Fruit fly (Drosophila melanogaster) whole organism, embryonic: Measurements from ENCODE around the gene sinu.

Experiments used
- ATbp ChIP-seq: fragments of 200-800 bp; sonication (Bioruptor generic); optimal IDR thresholded peaks from 2 replicates; lab custom pipeline; 2017; ENCODE audit warnings: missing biosample characterization, mild to moderate bottlenecking, missing genetic modification characterization, missing genetic modification reagents
- Adf1 ChIP-seq: fragments of 200-800 bp; sonication (Bioruptor generic); IDR thresholded peaks from 2 replicates; pipeline ENCODE4 v1.3.6; 2022; ENCODE audit warnings: missing biosample characterization, missing genetic modification characterization
- C15 ChIP-seq: fragments of 200-800 bp; sonication (Bioruptor generic); IDR thresholded peaks from 3 replicates; pipeline ENCODE4 v1.3.6; 2022; ENCODE audit warnings: missing biosample characterization, missing genetic modification characterization
- CG10366 ChIP-seq: fragments of 200-800 bp; sonication (Bioruptor generic); IDR thresholded peaks from 2 replicates; pipeline ENCODE4 v1.3.6; 2022; ENCODE audit warnings: missing biosample characterization, missing genetic modification characterization
- CG11398 ChIP-seq: fragments of 200-800 bp; sonication (Bioruptor generic); optimal IDR thresholded peaks from 2 replicates; lab custom pipeline; 2016; ENCODE audit warnings: missing biosample characterization, missing genetic modification characterization
- CG11456 ChIP-seq: fragments of 200-800 bp; sonication (Bioruptor generic); IDR thresholded peaks from 3 replicates; pipeline ENCODE4 v1.3.6; 2022; ENCODE audit warnings: missing biosample characterization, missing genetic modification characterization
- CG11560 ChIP-seq: fragments of 200-800 bp; sonication (Bioruptor generic); IDR thresholded peaks from 3 replicates; pipeline ENCODE4 v1.3.6; 2022; ENCODE audit warnings: missing biosample characterization, missing genetic modification characterization
- CG17612 ChIP-seq: fragments of 200-800 bp; sonication (Bioruptor generic); IDR thresholded peaks from 2 replicates; pipeline ENCODE4 v1.3.6; 2022; ENCODE audit warnings: missing biosample characterization, missing genetic modification characterization
- CG17829 ChIP-seq: fragments of 200-800 bp; optimal IDR thresholded peaks from 2 replicates; lab custom pipeline; 2019; ENCODE audit warnings: missing biosample characterization, mild to moderate bottlenecking, missing genetic modification characterization, moderate library complexity
- CG1832 ChIP-seq: fragments of 200-800 bp; sonication (Bioruptor generic); optimal IDR thresholded peaks from 2 replicates; lab custom pipeline; 2017; ENCODE audit warnings: missing biosample characterization, mild to moderate bottlenecking, missing genetic modification characterization, inconsistent platforms
- CG2199 ChIP-seq: fragments of 200-800 bp; sonication (Bioruptor generic); IDR thresholded peaks from 3 replicates; pipeline ENCODE4 v1.3.6; 2022; ENCODE audit warnings: missing biosample characterization, missing genetic modification characterization
- CG2875 ChIP-seq: fragments of 200-800 bp; sonication (Bioruptor generic); optimal IDR thresholded peaks from 2 replicates; lab custom pipeline; 2017; ENCODE audit warnings: missing biosample characterization, mild to moderate bottlenecking, missing genetic modification characterization, missing genetic modification reagents
- CG31365 ChIP-seq: fragments of 200-800 bp; sonication (Bioruptor generic); optimal IDR thresholded peaks from 2 replicates; lab custom pipeline; 2018; ENCODE audit warnings: missing biosample characterization, mild to moderate bottlenecking, missing genetic modification characterization
- CG3838 ChIP-seq: fragments of 200-800 bp; sonication (Bioruptor generic); optimal IDR thresholded peaks from 3 replicates; lab custom pipeline; 2016; ENCODE audit warnings: missing biosample characterization, missing genetic modification characterization
- CG42726 ChIP-seq: fragments of 200-800 bp; sonication (Bioruptor generic); IDR thresholded peaks from 2 replicates; pipeline ENCODE4 v1.3.6; 2022; ENCODE audit warnings: missing biosample characterization, missing genetic modification characterization; ENCODE audit not compliant: partially characterized antibody
- CG4707 ChIP-seq: fragments of 200-800 bp; sonication (Bioruptor generic); optimal IDR thresholded peaks from 2 replicates; lab custom pipeline; 2018; ENCODE audit warnings: missing biosample characterization, mild to moderate bottlenecking, missing genetic modification characterization, moderate library complexity
- CG6254 ChIP-seq: fragments of 200-800 bp; sonication (Bioruptor generic); optimal IDR thresholded peaks from 3 replicates; lab custom pipeline; 2017; ENCODE audit warnings: mild to moderate bottlenecking, missing biosample characterization, missing genetic modification reagents, missing genetic modification characterization
- CG8388 ChIP-seq: fragments of 200-800 bp; sonication (Bioruptor generic); optimal IDR thresholded peaks from 2 replicates; lab custom pipeline; 2019; ENCODE audit warnings: missing biosample characterization, mild to moderate bottlenecking, missing genetic modification characterization, moderate library complexity
- CG8944 ChIP-seq: fragments of 200-800 bp; sonication (Bioruptor generic); optimal IDR thresholded peaks from 3 replicates; lab custom pipeline; 2016; ENCODE audit warnings: missing biosample characterization, missing genetic modification characterization
- CG9437 ChIP-seq: fragments of 200-800 bp; sonication (Bioruptor generic); optimal IDR thresholded peaks from 2 replicates; lab custom pipeline; 2018; ENCODE audit warnings: missing biosample characterization, mild to moderate bottlenecking, missing genetic modification characterization
- CG9932 ChIP-seq: fragments of 200-800 bp; sonication (Bioruptor generic); IDR thresholded peaks from 2 replicates; pipeline ENCODE4 v1.3.6; 2022; ENCODE audit warnings: missing biosample characterization, missing genetic modification characterization
- Dp ChIP-seq: fragments of 200-800 bp; sonication (Bioruptor generic); optimal IDR thresholded peaks from 2 replicates; lab custom pipeline; 2018; ENCODE audit warnings: missing biosample characterization, mild to moderate bottlenecking, missing genetic modification characterization, moderate library complexity
- Ets65A ChIP-seq: fragments of 200-800 bp; sonication (Bioruptor generic); peaks from one replicate; lab custom pipeline; 2016; ENCODE audit warnings: missing biosample characterization, missing genetic modification characterization
- Fer1 ChIP-seq: fragments of 200-800 bp; sonication (Bioruptor generic); optimal IDR thresholded peaks from 2 replicates; lab custom pipeline; 2017; ENCODE audit warnings: missing biosample characterization, mild to moderate bottlenecking, missing genetic modification characterization
- Fer3 ChIP-seq: fragments of 200-800 bp; sonication (Bioruptor generic); optimal IDR thresholded peaks from 2 replicates; lab custom pipeline; 2018; ENCODE audit warnings: missing biosample characterization, mild to moderate bottlenecking, missing genetic modification characterization, moderate library complexity
- GATAe ChIP-seq: fragments of 200-800 bp; sonication (Bioruptor generic); conservative IDR thresholded peaks from 2 replicates; pipeline ENCODE4 v1.3.6; 2022; ENCODE audit warnings: missing biosample characterization, missing genetic modification characterization
- Gug ChIP-seq: fragments of 200-800 bp; sonication (Bioruptor generic); IDR thresholded peaks from 4 replicates; pipeline ENCODE4 v1.3.6; 2022; ENCODE audit warnings: missing biosample characterization, missing genetic modification characterization
- HLH4C ChIP-seq: fragments of 200-800 bp; sonication (Bioruptor generic); IDR thresholded peaks from 3 replicates; pipeline ENCODE4 v1.3.6; 2022; ENCODE audit warnings: missing biosample characterization, missing genetic modification characterization; ENCODE audit not compliant: partially characterized antibody
- Xbp1 ChIP-seq: fragments of 200-800 bp; sonication (Bioruptor generic); optimal IDR thresholded peaks from 3 replicates; lab custom pipeline; 2016; ENCODE audit warnings: missing biosample characterization, mild to moderate bottlenecking, missing genetic modification characterization
- al ChIP-seq: fragments of 200-800 bp; sonication (Bioruptor generic); IDR thresholded peaks from 2 replicates; pipeline ENCODE4 v1.3.6; 2022; ENCODE audit warnings: missing biosample characterization, missing genetic modification characterization
- ato ChIP-seq: fragments of 200-800 bp; sonication (Bioruptor generic); IDR thresholded peaks from 2 replicates; pipeline ENCODE4 v1.3.6; 2022; ENCODE audit warnings: missing biosample characterization, missing genetic modification characterization; ENCODE audit not compliant: partially characterized antibody
- bowl ChIP-seq: fragments of 200-800 bp; sonication (Bioruptor generic); IDR thresholded peaks from 2 replicates; pipeline ENCODE4 v1.3.6; 2022; ENCODE audit warnings: missing biosample characterization, missing genetic modification characterization
- br ChIP-seq: fragments of >200 bp; optimal IDR thresholded peaks from 2 replicates; lab custom pipeline; 2017
- chif ChIP-seq, 2 experiments: fragments of 200-800 bp; sonication (Bioruptor generic); optimal IDR thresholded peaks; 3 replicates each; lab custom pipeline; 2016; ENCODE audit warnings: missing biosample characterization in 2 of 2, missing genetic modification characterization in 2 of 2
- chn ChIP-seq: fragments of 200-800 bp; sonication (Bioruptor generic); optimal IDR thresholded peaks from 2 replicates; lab custom pipeline; 2016; ENCODE audit warnings: missing biosample characterization, missing genetic modification characterization
- ci ChIP-seq: fragments of 200-800 bp; sonication (Bioruptor generic); IDR thresholded peaks from 3 replicates; pipeline ENCODE4 v1.3.6; 2022; ENCODE audit warnings: missing biosample characterization, missing genetic modification characterization
- disco-r ChIP-seq: fragments of 200-800 bp; sonication (Bioruptor generic); optimal IDR thresholded peaks from 2 replicates; lab custom pipeline; 2016; ENCODE audit warnings: missing biosample characterization, missing genetic modification characterization
- dpn ChIP-seq, 2 experiments: fragments of 200-800 bp; sonication (Bioruptor generic); optimal IDR thresholded peaks; 3 replicates each; lab custom pipeline; 2016; ENCODE audit warnings: missing biosample characterization in 2 of 2, missing genetic modification characterization in 2 of 2
- eve ChIP-seq, 2 experiments: fragments of >200 bp; optimal IDR thresholded peaks; 2 replicates each; lab custom pipeline; 2017; ENCODE audit warnings: missing biosample characterization in 2 of 2, missing genetic modification characterization in 2 of 2
- fru ChIP-seq: fragments of >200 bp; optimal IDR thresholded peaks from 2 replicates; lab custom pipeline; 2017
- gcm2 ChIP-seq: fragments of 200-800 bp; sonication (Bioruptor generic); optimal IDR thresholded peaks from 2 replicates; lab custom pipeline; 2016; ENCODE audit warnings: missing biosample characterization, missing genetic modification characterization
- hb ChIP-seq: fragments of 200-800 bp; sonication (Bioruptor generic); IDR thresholded peaks from 3 replicates; pipeline ENCODE4 v1.3.6; 2022; ENCODE audit warnings: missing biosample characterization, missing genetic modification characterization; ENCODE audit not compliant: partially characterized antibody
- lab ChIP-seq: fragments of 200-800 bp; sonication (Bioruptor generic); optimal IDR thresholded peaks from 3 replicates; lab custom pipeline; 2017; ENCODE audit warnings: missing biosample characterization, missing genetic modification characterization, mild to moderate bottlenecking, moderate library complexity, missing genetic modification reagents
- oc ChIP-seq: fragments of 200-800 bp; sonication (Bioruptor generic); optimal IDR thresholded peaks from 2 replicates; lab custom pipeline; 2018; ENCODE audit warnings: missing biosample characterization, mild to moderate bottlenecking, missing genetic modification characterization, moderate library complexity
- p53 ChIP-seq: fragments of 200-800 bp; sonication (Bioruptor generic); optimal IDR thresholded peaks from 2 replicates; lab custom pipeline; 2016; ENCODE audit warnings: missing biosample characterization, missing genetic modification characterization
- pan ChIP-seq, 4 experiments: fragments of >200 bp in 3 of 4; fragments of 200-800 bp in 1 of 4; sonication (Bioruptor generic) in 1 of 4; optimal IDR thresholded peaks in 3 of 4; IDR thresholded peaks in 1 of 4; 2 replicates each; pipeline versions ENCODE4 v1.3.6 to Lab custom; 2017 to 2022; ENCODE audit warnings: missing biosample characterization in 2 of 4, missing genetic modification characterization in 2 of 4, mixed read lengths in 1 of 4
- sd ChIP-seq: fragments of 200-800 bp; sonication (Bioruptor generic); optimal IDR thresholded peaks from 3 replicates; lab custom pipeline; 2018; ENCODE audit warnings: missing biosample characterization, mild to moderate bottlenecking, missing genetic modification characterization, moderate library complexity
- sens ChIP-seq: fragments of 200-800 bp; sonication (Bioruptor generic); peaks from one replicate; lab custom pipeline; 2016; ENCODE audit warnings: missing biosample characterization, missing genetic modification characterization
- tll ChIP-seq, 2 experiments: fragments of 200-800 bp in 1 of 2; fragments of >200 bp in 1 of 2; sonication (Bioruptor generic) in 1 of 2; optimal IDR thresholded peaks; 2 replicates each; lab custom pipeline; 2017 to 2019; ENCODE audit warnings: missing biosample characterization in 2 of 2, missing genetic modification characterization in 2 of 2, mild to moderate bottlenecking in 1 of 2, moderate library complexity in 1 of 2
- vvl ChIP-seq: fragments of 200-800 bp; sonication (Bioruptor generic); IDR thresholded peaks from 2 replicates; pipeline ENCODE4 v1.3.6; 2022; ENCODE audit warnings: missing biosample characterization, missing genetic modification characterization
- zfh2 ChIP-seq: fragments of 200-800 bp; sonication (Bioruptor generic); optimal IDR thresholded peaks from 2 replicates; lab custom pipeline; 2016; ENCODE audit warnings: missing biosample characterization, missing genetic modification characterization

Gene sinu

DNA sequence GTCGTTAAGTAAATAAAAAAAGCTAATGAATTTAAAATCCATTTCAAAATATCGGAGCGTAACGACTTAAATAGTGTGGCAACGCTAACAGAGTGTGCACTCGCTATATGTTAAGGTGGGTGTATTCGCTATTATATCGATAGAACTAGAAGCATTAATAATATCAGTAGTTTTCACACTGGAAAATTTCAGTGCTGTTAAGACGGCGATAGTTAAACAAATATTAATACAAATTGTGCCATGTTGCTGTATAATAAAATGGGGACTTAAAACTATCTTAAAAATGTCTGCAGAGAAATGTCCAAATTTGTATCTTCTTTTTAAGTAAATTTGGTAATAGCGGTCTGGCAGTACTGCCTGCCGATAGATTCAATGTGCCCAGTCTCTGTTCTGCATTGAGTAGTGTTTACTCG lies 21.9 kb upstream of the sinu start (continued):
- no peak for TF ChIP-seq CG31365 (tag; lab: Kevin White, UChicago)
- TF ChIP-seq br (lab: Kevin White, UChicago), result no peak
- TF ChIP-seq CG9437 (GFP tag; lab: Kevin White, UChicago), result peak; percentile 62
- TF ChIP-seq C15, result peak; percentile 74; the same call in 2 of the 3 replicates
- TF ChIP-seq CG11456, result peak; percentile 94
- TF ChIP-seq dpn (GFP tag; optimal IDR thresholded peaks at IDR 0.05; lab: Kevin White, UChicago), result peak; percentile 89 to 90
- peak; percentile 66 for TF ChIP-seq CG42726 (GFP tag; lab: Robert Waterston, UW)
- peak; percentile 73 for TF ChIP-seq disco-r (GFP tag; lab: Kevin White, UChicago)
- peak; percentile 42; the same call in 1 of the 2 replicates for TF ChIP-seq Adf1
- peak; percentile 93 for TF ChIP-seq zfh2 (GFP tag; lab: Kevin White, UChicago)
- no peak for TF ChIP-seq Fer1 (GFP tag; lab: Kevin White, UChicago)
- TF ChIP-seq hb (GFP tag; lab: Robert Waterston, UW), result peak; percentile 80
- peak; percentile 51 for TF ChIP-seq CG11398 (GFP tag; lab: Kevin White, UChicago)
- TF ChIP-seq Dp (GFP tag; lab: Kevin White, UChicago), result peak; percentile 82
- peak; percentile 89 for TF ChIP-seq Xbp1
- peak; percentile 36 to 74 for TF ChIP-seq tll (GFP tag; optimal IDR thresholded peaks at IDR 0.05; lab: Kevin White, UChicago)
- TF ChIP-seq CG17612 (GFP tag; lab: Robert Waterston, UW), result peak; percentile 80
- peak; percentile 55; the same call in 1 of the 2 replicates for TF ChIP-seq GATAe (GFP tag; lab: Robert Waterston, UW)
- peak; percentile 92 for TF ChIP-seq vvl
- peak; percentile 100 for TF ChIP-seq Ets65A (GFP tag; lab: Kevin White, UChicago)
- TF ChIP-seq CG3838 (GFP tag; lab: Kevin White, UChicago), result peak; percentile 57
- peak; percentile 90 for TF ChIP-seq CG10366 (GFP tag; lab: Robert Waterston, UW)
- no peak for TF ChIP-seq oc
- peak; percentile 60; the same call in 1 of the 2 replicates for TF ChIP-seq ato
- TF ChIP-seq al (GFP tag; lab: Robert Waterston, UW), result peak; percentile 92
- TF ChIP-seq gcm2 (GFP tag; lab: Kevin White, UChicago), result peak; percentile 71
- peak; percentile 80 to 87 for TF ChIP-seq chif (GFP tag; optimal IDR thresholded peaks at IDR 0.05; lab: Kevin White, UChicago)
- TF ChIP-seq fru (lab: Kevin White, UChicago), result no peak
- peak; percentile 74 for TF ChIP-seq HLH4C (GFP tag; lab: Robert Waterston, UW)
- no peak for TF ChIP-seq pan (optimal IDR thresholded peaks at IDR 0.05; lab: Kevin White, UChicago)
- TF ChIP-seq pan (GFP tag; optimal IDR thresholded peaks at IDR 0.05 in 1 of 2, IDR thresholded peaks at IDR 0.05 in 1 of 2), result peak in 1 of 2 experiments; percentile 91
- TF ChIP-seq CG6254 (GFP tag; lab: Kevin White, UChicago), result peak; percentile 18
- TF ChIP-seq CG2875 (GFP tag; lab: Kevin White, UChicago), result peak; percentile 27
- TF ChIP-seq lab (GFP tag; lab: Kevin White, UChicago), result peak; percentile 89
- peak; percentile 52 for TF ChIP-seq p53
- peak; percentile 96 for TF ChIP-seq CG9932
- peak; percentile 86 for TF ChIP-seq CG8944 (GFP tag; lab: Kevin White, UChicago)
- no peak for TF ChIP-seq Fer3 (tag; lab: Kevin White, UChicago)
- TF ChIP-seq sd (tag; lab: Kevin White, UChicago), result no peak
- TF ChIP-seq CG1832 (GFP tag; lab: Kevin White, UChicago), result no peak
- TF ChIP-seq Gug (GFP tag; lab: Robert Waterston, UW), result peak; percentile 91
- peak; percentile 98 for TF ChIP-seq sens (GFP tag; lab: Kevin White, UChicago)
- peak; percentile 86 for TF ChIP-seq CG17829 (tag; lab: Kevin White, UChicago)
- TF ChIP-seq ci, result peak; percentile 87
- no peak for TF ChIP-seq CG4707
- peak; percentile 63; the same call in 1 of the 2 replicates for TF ChIP-seq bowl (GFP tag; lab: Robert Waterston, UW)
- peak; percentile 84 for TF ChIP-seq CG11560 (tag; lab: Robert Waterston, UW)
- TF ChIP-seq eve (GFP tag; optimal IDR thresholded peaks at IDR 0.05; lab: Kevin White, UChicago), result no peak
- TF ChIP-seq CG8388 (GFP tag; lab: Kevin White, UChicago), result no peak
- TF ChIP-seq ATbp (GFP tag; lab: Kevin White, UChicago), result no peak
- peak; percentile 66; the same call in 1 of the 3 replicates for TF ChIP-seq CG2199 (GFP tag; lab: Robert Waterston, UW)
- peak; percentile 79 for TF ChIP-seq chn (GFP tag; lab: Kevin White, UChicago)
